Worm (Caenorhabditis elegans) whole organism, late embryonic: ENCODE results near the gene F10C2.7.

ENCODE experiments used
- ama-1 ChIP-seq: fragments of 150-350 bp; optimal IDR thresholded peaks from 2 replicates; lab custom pipeline; 2014
- dmd-4 ChIP-seq: sonication (generic microtip); optimal IDR thresholded peaks from 2 replicates; lab custom pipeline; 2016; ENCODE audit warnings: borderline replicate concordance, missing genetic modification characterization, missing compliant biosample characterization
- fkh-10 ChIP-seq: fragments of 150-350 bp; optimal IDR thresholded peaks from 2 replicates; lab custom pipeline; 2014; ENCODE audit warnings: missing biosample characterization, missing genetic modification reagents, missing genetic modification characterization
- hlh-13 ChIP-seq: fragments of 200-800 bp; sonication (Bioruptor generic); optimal IDR thresholded peaks from 2 replicates; lab custom pipeline; 2018; ENCODE audit warnings: mild to moderate bottlenecking, missing genetic modification characterization, missing compliant biosample characterization
- hlh-30 ChIP-seq: sonication (generic microtip); optimal IDR thresholded peaks from 2 replicates; lab custom pipeline; 2017; ENCODE audit warnings: antibody characterized with exemption, missing genetic modification characterization, missing compliant biosample characterization; ENCODE audit not compliant: insufficient read depth
- hlh-8 ChIP-seq: sonication (generic microtip); optimal IDR thresholded peaks from 2 replicates; lab custom pipeline; 2016; ENCODE audit warnings: missing genotype, missing genetic modification characterization, missing compliant biosample characterization
- pag-3 ChIP-seq: sonication (generic microtip); optimal IDR thresholded peaks from 2 replicates; lab custom pipeline; 2016; ENCODE audit warnings: missing compliant biosample characterization, missing genetic modification characterization, borderline replicate concordance
- pha-4 ChIP-seq: fragments of 150-350 bp; optimal IDR thresholded peaks from 2 replicates; lab custom pipeline; 2018; ENCODE audit warnings: missing biosample characterization, missing genetic modification reagents, missing genetic modification characterization
- tbx-2 ChIP-seq: sonication (generic microtip); optimal IDR thresholded peaks from 2 replicates; lab custom pipeline; 2016; ENCODE audit warnings: missing genetic modification characterization, missing compliant biosample characterization
- tbx-7 ChIP-seq: sonication (generic microtip); optimal IDR thresholded peaks from 2 replicates; lab custom pipeline; 2016; ENCODE audit warnings: missing genotype, missing genetic modification characterization, missing compliant biosample characterization

DNA sequence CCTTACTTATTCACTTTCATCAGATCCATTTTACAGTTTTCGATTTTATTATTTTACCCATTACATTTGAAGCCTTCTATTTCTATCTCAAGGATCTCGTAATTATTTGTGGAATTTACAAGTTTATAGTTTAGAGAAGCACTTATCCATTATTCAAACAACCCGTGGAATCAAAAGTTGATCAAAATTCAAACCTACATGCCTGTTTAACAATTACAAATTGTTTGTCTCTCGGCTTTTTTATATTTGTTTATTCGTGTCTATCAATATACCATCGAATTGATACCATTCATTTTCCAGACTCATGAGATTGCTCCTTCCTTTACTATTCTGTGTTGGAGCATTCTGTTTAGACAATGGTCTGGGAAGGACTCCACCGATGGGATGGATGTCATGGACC lies 33.2 kb downstream of the F10C2.7 start, which contains the start of gene gana-1:
- TF ChIP-seq ama-1 (lab: Kevin White, UChicago), result no peak
- no peak for TF ChIP-seq fkh-10
- no peak for TF ChIP-seq pha-4
- no peak for TF ChIP-seq pag-3 (tag; lab: Kevin White, UChicago)
- TF ChIP-seq tbx-7 (tag; lab: Kevin White, UChicago), result no peak
- no peak for TF ChIP-seq tbx-2 (tag; lab: Kevin White, UChicago)
- no peak for TF ChIP-seq hlh-8
- no peak for TF ChIP-seq hlh-13 (GFP tag; lab: Kevin White, UChicago)
- no peak for TF ChIP-seq hlh-30 (tag; lab: Kevin White, UChicago)
- no peak for TF ChIP-seq dmd-4 (tag; lab: Kevin White, UChicago)
